Worm (Caenorhabditis elegans) whole organism, L1 larva: ENCODE results near the gene aars-1.

ENCODE experiments used
- C34B4.2 ChIP-seq: sonication (generic microtip); optimal IDR thresholded peaks from 2 replicates; lab custom pipeline; 2017; ENCODE audit warnings: mild to moderate bottlenecking, missing genetic modification characterization, missing compliant biosample characterization
- dpl-1 ChIP-seq, 3 experiments: fragments of 150-350 bp in 2 of 3; sonication (generic microtip) in 1 of 3; optimal IDR thresholded peaks; 2 replicates each; lab custom pipeline; 2014 to 2017; ENCODE audit warnings: missing biosample characterization in 3 of 3, missing genetic modification characterization in 3 of 3, missing genetic modification reagents in 3 of 3
- egl-27 ChIP-seq, 2 experiments: fragments of 150-350 bp in 1 of 2; sonication (generic microtip); optimal IDR thresholded peaks; 3 replicates each; lab custom pipeline; 2017 to 2018; ENCODE audit warnings: missing biosample characterization in 2 of 2, missing genetic modification characterization in 2 of 2, missing genetic modification reagents in 2 of 2
- fkh-10 ChIP-seq: sonication (generic microtip); optimal IDR thresholded peaks from 2 replicates; lab custom pipeline; 2017; ENCODE audit warnings: missing biosample characterization, missing genetic modification reagents, missing genetic modification characterization
- isw-1 ChIP-seq: fragments of 200-800 bp; sonication (Bioruptor generic); IDR thresholded peaks from 2 replicates; pipeline ENCODE4 v1.3.6; 2022; ENCODE audit warnings: missing genetic modification characterization, missing compliant biosample characterization
- lin-15B ChIP-seq: fragments of 150-350 bp; sonication (generic microtip); optimal IDR thresholded peaks from 3 replicates; lab custom pipeline; 2014; ENCODE audit warnings: missing biosample characterization, missing genetic modification characterization
- lsy-2 ChIP-seq, 2 experiments: fragments of 150-350 bp; optimal IDR thresholded peaks; 2 replicates each; lab custom pipeline; 2014; ENCODE audit warnings: missing biosample characterization in 2 of 2, missing genetic modification characterization in 2 of 2
- mep-1 ChIP-seq: fragments of 150-350 bp; optimal IDR thresholded peaks from 2 replicates; lab custom pipeline; 2014; ENCODE audit warnings: missing biosample characterization, missing genetic modification characterization
- nhr-11 ChIP-seq: fragments of 150-350 bp; optimal IDR thresholded peaks from 2 replicates; lab custom pipeline; 2014; ENCODE audit warnings: missing biosample characterization, missing genetic modification characterization
- nhr-12 ChIP-seq: sonication (generic microtip); optimal IDR thresholded peaks from 2 replicates; lab custom pipeline; 2017; ENCODE audit warnings: missing biosample characterization, missing genetic modification characterization
- nhr-237 ChIP-seq: fragments of 150-350 bp; optimal IDR thresholded peaks from 2 replicates; lab custom pipeline; 2014; ENCODE audit warnings: missing biosample characterization, missing genetic modification characterization
- nhr-84 ChIP-seq: sonication (generic microtip); optimal IDR thresholded peaks from 2 replicates; lab custom pipeline; 2017; ENCODE audit warnings: missing biosample characterization, missing genetic modification characterization
- sptf-1 ChIP-seq: fragments of 150-350 bp; optimal IDR thresholded peaks from 2 replicates; lab custom pipeline; 2014; ENCODE audit warnings: missing biosample characterization, missing genetic modification characterization
- zip-4 ChIP-seq: fragments of 200-800 bp; sonication (Bioruptor generic); optimal IDR thresholded peaks from 2 replicates; lab custom pipeline; 2018; ENCODE audit warnings: mild to moderate bottlenecking, missing genetic modification characterization, moderate library complexity, missing compliant biosample characterization

DNA sequence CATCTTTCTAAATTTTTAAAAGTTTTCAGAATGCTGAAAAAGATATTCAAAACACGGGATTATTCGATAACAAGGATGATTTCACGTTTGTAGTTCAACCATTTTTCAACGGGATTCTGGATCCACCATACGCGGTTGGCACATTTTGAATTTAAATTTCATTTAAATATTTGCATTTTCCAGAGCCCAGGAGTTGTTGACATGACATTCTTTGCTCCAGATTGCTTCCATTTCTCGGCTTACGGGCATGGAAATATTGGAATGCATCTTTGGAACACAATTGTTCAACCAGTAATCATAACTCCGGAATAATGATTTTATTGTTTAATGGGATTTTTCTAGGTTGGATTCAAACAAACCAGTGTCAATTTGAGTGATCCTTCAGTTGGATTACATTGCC lies 13.4 kb downstream of the aars-1 start:
- no peak for TF ChIP-seq mep-1 (tag; lab: Kevin White, UChicago)
- no peak for TF ChIP-seq dpl-1 (GFP tag; optimal IDR thresholded peaks at IDR 0.05; lab: Kevin White, UChicago)
- no peak for TF ChIP-seq nhr-237 (tag; lab: Kevin White, UChicago)
- TF ChIP-seq C34B4.2 (tag; lab: Kevin White, UChicago) = no peak
- no peak for TF ChIP-seq fkh-10 (GFP tag; lab: Kevin White, UChicago)
- no peak for TF ChIP-seq egl-27 (tag; optimal IDR thresholded peaks at IDR 0.05; lab: Kevin White, UChicago)
- TF ChIP-seq nhr-11 (tag; lab: Kevin White, UChicago) = no peak
- no peak for TF ChIP-seq sptf-1 (tag; lab: Kevin White, UChicago)
- TF ChIP-seq isw-1 (GFP tag; lab: Robert Waterston, UW) = no peak
- TF ChIP-seq nhr-12 (tag; lab: Kevin White, UChicago) = no peak
- no peak for TF ChIP-seq nhr-84
- TF ChIP-seq lin-15B = no peak
- no peak for TF ChIP-seq zip-4
- TF ChIP-seq lsy-2 (tag; optimal IDR thresholded peaks at IDR 0.05; lab: Kevin White, UChicago) = no peak
